Worm (Caenorhabditis elegans): ENCODE data around the gene C18B10.6.

DNA sequence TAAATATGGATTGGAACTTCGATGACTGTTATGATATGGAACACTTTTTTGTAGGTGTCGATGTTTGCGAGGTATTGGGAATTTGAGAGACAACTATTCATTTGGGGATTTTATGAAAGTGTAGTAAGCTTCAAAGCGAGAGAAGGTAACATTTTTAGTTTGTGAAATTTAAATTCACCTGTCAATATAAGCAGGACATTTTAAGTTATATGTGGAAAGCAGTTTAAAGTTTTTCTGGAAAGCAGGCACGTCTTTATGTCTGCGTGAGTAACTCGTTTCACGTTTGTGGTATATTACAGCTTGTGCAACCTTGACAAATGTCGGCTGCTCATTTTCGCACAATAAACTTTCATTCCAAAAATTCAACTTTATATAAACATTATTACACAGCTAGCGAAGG, 23.4 kb upstream of the C18B10.6 start, which contains the start of gene srh-229:
- no peak for TF ChIP-seq sdc-2 (tag; optimal IDR thresholded peaks at IDR 0.05)
- no peak for TF ChIP-seq ceh-19 (GFP tag; optimal IDR thresholded peaks at IDR 0.05)
- no peak for TF ChIP-seq ama-1 (optimal IDR thresholded peaks at IDR 0.05)
- no peak for TF ChIP-seq ceh-9 (tag; optimal IDR thresholded peaks at IDR 0.05)
- no peak for TF ChIP-seq dmd-4 (tag; optimal IDR thresholded peaks at IDR 0.05; ENCODE audit: borderline replicate concordance)
- no peak for TF ChIP-seq unc-55 (GFP tag; optimal IDR thresholded peaks at IDR 0.05)
- no peak for TF ChIP-seq K02D7.2 (tag; optimal IDR thresholded peaks at IDR 0.05)
- no peak for TF ChIP-seq hlh-15 (tag; optimal IDR thresholded peaks at IDR 0.05)
- no peak for TF ChIP-seq tbx-2 (tag; optimal IDR thresholded peaks at IDR 0.05)
- TF ChIP-seq eyg-1 (tag; optimal IDR thresholded peaks at IDR 0.05), result no peak
- no peak for TF ChIP-seq sox-4 (tag; optimal IDR thresholded peaks at IDR 0.05)
- TF ChIP-seq pha-4 (tag; optimal IDR thresholded peaks at IDR 0.05), result no peak
- no peak for TF ChIP-seq ceh-24 (tag; optimal IDR thresholded peaks at IDR 0.05)
